Worm (Caenorhabditis elegans): ENCODE results near the gene mfsd-6.

DNA sequence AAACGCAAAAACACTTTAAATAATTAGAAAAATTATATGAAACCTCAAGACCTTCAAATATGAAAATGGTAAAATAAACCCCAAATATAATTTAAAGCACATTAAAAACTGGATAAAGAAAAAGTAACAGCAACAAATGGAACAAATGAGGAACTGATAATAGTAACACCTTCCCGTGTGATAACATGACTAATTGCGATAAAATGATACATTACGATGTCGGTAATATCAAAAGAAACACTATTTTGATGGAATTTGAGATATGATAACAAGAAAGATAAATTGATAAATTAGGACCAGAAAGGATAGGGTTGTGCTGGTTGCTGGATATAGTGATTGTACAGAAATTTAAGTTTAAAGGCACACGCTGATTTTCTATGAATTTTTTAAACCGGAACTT lies 37.2 kb downstream of the mfsd-6 start:
- TF ChIP-seq lsy-2 (tag; optimal IDR thresholded peaks at IDR 0.05) = no peak
- TF ChIP-seq nhr-2 (tag; optimal IDR thresholded peaks at IDR 0.05) = no peak
- no peak for TF ChIP-seq nhr-76 (tag; optimal IDR thresholded peaks at IDR 0.05)
- no peak for TF ChIP-seq nhr-237 (tag; optimal IDR thresholded peaks at IDR 0.05)
- TF ChIP-seq nhr-28 (tag; optimal IDR thresholded peaks at IDR 0.05) = no peak
- TF ChIP-seq lin-13 (tag; optimal IDR thresholded peaks at IDR 0.05) = no peak
- TF ChIP-seq snpc-4 (tag; optimal IDR thresholded peaks at IDR 0.05) = no peak
- TF ChIP-seq zip-8 (tag; optimal IDR thresholded peaks at IDR 0.05) = no peak

All from whole organism, mixed stage, embryonic.